Fruit fly (Drosophila melanogaster) whole organism, embryonic: ENCODE data around the gene CoRest.
A peak's percentile ranks its signal among the peaks of the same experiment; 100 is the strongest.

Experiments
- Atf3 ChIP-seq: fragments of 200-800 bp; sonication (Bioruptor generic); optimal IDR thresholded peaks from 3 replicates; lab custom pipeline; 2016; ENCODE audit warnings: missing biosample characterization, missing genetic modification characterization
- BEAF-32 ChIP-seq: fragments of 200-800 bp; sonication (Bioruptor generic); optimal IDR thresholded peaks from 3 replicates; lab custom pipeline; 2017; ENCODE audit warnings: missing biosample characterization, missing genetic modification characterization, mild to moderate bottlenecking, moderate library complexity, missing genetic modification reagents
- CG10979 ChIP-seq: fragments of 200-800 bp; sonication (Bioruptor generic); optimal IDR thresholded peaks from 2 replicates; lab custom pipeline; 2018; ENCODE audit warnings: missing biosample characterization, mild to moderate bottlenecking, missing genetic modification characterization, moderate library complexity
- CG12659 ChIP-seq: fragments of 200-800 bp; sonication (Bioruptor generic); optimal IDR thresholded peaks from 3 replicates; lab custom pipeline; 2017; ENCODE audit warnings: mild to moderate bottlenecking, missing biosample characterization, missing genetic modification reagents, missing genetic modification characterization
- CG12769 ChIP-seq: fragments of 200-800 bp; sonication (Bioruptor generic); optimal IDR thresholded peaks from 2 replicates; lab custom pipeline; 2019; ENCODE audit warnings: missing biosample characterization, mild to moderate bottlenecking, missing genetic modification characterization, moderate library complexity
- CG1832 ChIP-seq: fragments of 200-800 bp; sonication (Bioruptor generic); optimal IDR thresholded peaks from 2 replicates; lab custom pipeline; 2017; ENCODE audit warnings: missing biosample characterization, mild to moderate bottlenecking, missing genetic modification characterization, inconsistent platforms
- CG18476 ChIP-seq: fragments of 200-800 bp; sonication (Bioruptor generic); optimal IDR thresholded peaks from 2 replicates; lab custom pipeline; 2016; ENCODE audit warnings: missing biosample characterization, mild to moderate bottlenecking, missing genetic modification characterization
- CG2678 ChIP-seq: fragments of 200-800 bp; sonication (Bioruptor generic); optimal IDR thresholded peaks from 3 replicates; lab custom pipeline; 2019; ENCODE audit warnings: missing biosample characterization, mild to moderate bottlenecking, missing genetic modification characterization, moderate library complexity
- CG30431 ChIP-seq: fragments of 200-800 bp; sonication (Bioruptor generic); optimal IDR thresholded peaks from 2 replicates; lab custom pipeline; 2017; ENCODE audit warnings: missing biosample characterization, missing genetic modification characterization
- CG31441 ChIP-seq: fragments of 200-800 bp; sonication (Bioruptor generic); IDR thresholded peaks from 2 replicates; pipeline ENCODE4 v1.3.6; 2022; ENCODE audit warnings: missing biosample characterization, missing genetic modification characterization
- CG4328 ChIP-seq: fragments of 200-800 bp; sonication (Bioruptor generic); optimal IDR thresholded peaks from 3 replicates; lab custom pipeline; 2017; ENCODE audit warnings: missing biosample characterization, missing genetic modification reagents, missing genetic modification characterization
- CG6254 ChIP-seq: fragments of 200-800 bp; sonication (Bioruptor generic); optimal IDR thresholded peaks from 3 replicates; lab custom pipeline; 2017; ENCODE audit warnings: mild to moderate bottlenecking, missing biosample characterization, missing genetic modification reagents, missing genetic modification characterization
- CG8765 ChIP-seq: fragments of 200-800 bp; sonication (Bioruptor generic); IDR thresholded peaks from 2 replicates; pipeline ENCODE4 v1.3.6; 2022; ENCODE audit warnings: missing biosample characterization, missing genetic modification characterization
- CG8924 ChIP-seq: fragments of 200-800 bp; optimal IDR thresholded peaks from 3 replicates; lab custom pipeline; 2019; ENCODE audit warnings: missing biosample characterization, mild to moderate bottlenecking, missing genetic modification characterization, moderate library complexity
- CG9609 ChIP-seq: fragments of 200-800 bp; sonication (Bioruptor generic); optimal IDR thresholded peaks from 3 replicates; lab custom pipeline; 2016; ENCODE audit warnings: missing biosample characterization, missing genetic modification characterization
- Chrac-16 ChIP-seq: fragments of 200-800 bp; sonication (Bioruptor generic); optimal IDR thresholded peaks from 3 replicates; lab custom pipeline; 2016; ENCODE audit warnings: missing biosample characterization, missing genetic modification characterization
- D19A ChIP-seq: fragments of 200-800 bp; optimal IDR thresholded peaks from 3 replicates; lab custom pipeline; 2019; ENCODE audit warnings: missing biosample characterization, mild to moderate bottlenecking, missing genetic modification characterization, moderate library complexity
- Deaf1 ChIP-seq: fragments of 200-800 bp; optimal IDR thresholded peaks from 3 replicates; lab custom pipeline; 2019; ENCODE audit warnings: missing biosample characterization, mild to moderate bottlenecking, missing genetic modification characterization, moderate library complexity
- Dek ChIP-seq: fragments of 200-800 bp; sonication (Bioruptor generic); optimal IDR thresholded peaks from 3 replicates; lab custom pipeline; 2019; ENCODE audit warnings: missing biosample characterization, mild to moderate bottlenecking, missing genetic modification characterization, moderate library complexity
- Gsc ChIP-seq: fragments of 200-800 bp; sonication (Bioruptor generic); IDR thresholded peaks from 2 replicates; pipeline ENCODE4 v1.3.6; 2022; ENCODE audit warnings: missing biosample characterization, missing genetic modification characterization
- HHEX ChIP-seq: fragments of 200-800 bp; sonication (Bioruptor generic); optimal IDR thresholded peaks from 3 replicates; lab custom pipeline; 2017; ENCODE audit warnings: missing biosample characterization, mild to moderate bottlenecking, missing genetic modification characterization, missing genetic modification reagents
- Lim3 ChIP-seq: fragments of 200-800 bp; sonication (Bioruptor generic); IDR thresholded peaks from 2 replicates; pipeline ENCODE4 v1.3.6; 2022; ENCODE audit warnings: missing biosample characterization, missing genetic modification characterization
- Meics ChIP-seq: fragments of 200-800 bp; sonication (Bioruptor generic); optimal IDR thresholded peaks from 2 replicates; lab custom pipeline; 2017; ENCODE audit warnings: missing biosample characterization, mild to moderate bottlenecking, missing genetic modification characterization
- Sry-β ChIP-seq: fragments of 200-800 bp; sonication (Bioruptor generic); optimal IDR thresholded peaks from 2 replicates; lab custom pipeline; 2018; ENCODE audit warnings: missing biosample characterization, mild to moderate bottlenecking, missing genetic modification characterization, moderate library complexity
- ab ChIP-seq: fragments of 200-800 bp; sonication (Bioruptor generic); optimal IDR thresholded peaks from 2 replicates; lab custom pipeline; 2016; ENCODE audit warnings: missing biosample characterization, missing genetic modification characterization
- amos ChIP-seq: fragments of 200-800 bp; sonication (Bioruptor generic); IDR thresholded peaks from 2 replicates; pipeline ENCODE4 v1.3.6; 2022; ENCODE audit warnings: missing biosample characterization, missing genetic modification characterization; ENCODE audit not compliant: partially characterized antibody
- az2 ChIP-seq: fragments of 200-800 bp; sonication (Bioruptor generic); optimal IDR thresholded peaks from 3 replicates; lab custom pipeline; 2016; ENCODE audit warnings: missing biosample characterization, missing genetic modification characterization
- bbx ChIP-seq: fragments of 200-800 bp; sonication (Bioruptor generic); IDR thresholded peaks from 2 replicates; pipeline ENCODE4 v1.3.6; 2022; ENCODE audit warnings: missing biosample characterization, missing genetic modification characterization; ENCODE audit not compliant: partially characterized antibody
- chif ChIP-seq, 2 experiments: fragments of 200-800 bp; sonication (Bioruptor generic); optimal IDR thresholded peaks; 3 replicates each; lab custom pipeline; 2016; ENCODE audit warnings: missing biosample characterization in 2 of 2, missing genetic modification characterization in 2 of 2
- crol ChIP-seq: fragments of 200-800 bp; sonication (Bioruptor generic); IDR thresholded peaks from 2 replicates; pipeline ENCODE4 v1.3.6; 2022; ENCODE audit warnings: missing biosample characterization, missing genetic modification characterization
- dmrt99B ChIP-seq: fragments of 200-800 bp; sonication (Bioruptor generic); optimal IDR thresholded peaks from 2 replicates; lab custom pipeline; 2018; ENCODE audit warnings: missing biosample characterization, mild to moderate bottlenecking, missing genetic modification characterization, moderate library complexity
- en ChIP-seq: fragments of 200-800 bp; sonication (Bioruptor generic); optimal IDR thresholded peaks from 2 replicates; lab custom pipeline; 2016; ENCODE audit warnings: missing biosample characterization, missing genetic modification characterization
- eyg ChIP-seq: fragments of 200-800 bp; sonication (Bioruptor generic); optimal IDR thresholded peaks from 3 replicates; lab custom pipeline; 2016; ENCODE audit warnings: missing biosample characterization, missing genetic modification characterization
- fu2 ChIP-seq: fragments of 200-800 bp; sonication (Bioruptor generic); optimal IDR thresholded peaks from 2 replicates; lab custom pipeline; 2016; ENCODE audit warnings: missing biosample characterization, missing genetic modification characterization
- grn ChIP-seq: fragments of 200-800 bp; sonication (Bioruptor generic); optimal IDR thresholded peaks from 3 replicates; lab custom pipeline; 2017; ENCODE audit warnings: missing biosample characterization, missing genetic modification characterization
- hth ChIP-seq: fragments of >200 bp; optimal IDR thresholded peaks from 2 replicates; lab custom pipeline; 2017; ENCODE audit warnings: inconsistent platforms
- jigr1 ChIP-seq: fragments of 200-800 bp; sonication (Bioruptor generic); IDR thresholded peaks from 3 replicates; pipeline ENCODE4 v1.3.6; 2022; ENCODE audit warnings: missing biosample characterization, missing genetic modification characterization
- kni ChIP-seq: fragments of 200-800 bp; sonication (Bioruptor generic); optimal IDR thresholded peaks from 3 replicates; lab custom pipeline; 2017; ENCODE audit warnings: mild to moderate bottlenecking, missing biosample characterization, missing genetic modification reagents, missing genetic modification characterization
- knrl ChIP-seq: fragments of 200-800 bp; sonication (Bioruptor generic); IDR thresholded peaks from 3 replicates; pipeline ENCODE4 v1.3.6; 2022; ENCODE audit warnings: missing biosample characterization, missing genetic modification characterization; ENCODE audit not compliant: partially characterized antibody
- odd ChIP-seq: fragments of 200-800 bp; sonication (Bioruptor generic); optimal IDR thresholded peaks from 2 replicates; lab custom pipeline; 2017; ENCODE audit warnings: missing biosample characterization, mild to moderate bottlenecking, missing genetic modification characterization
- psq ChIP-seq: fragments of 200-800 bp; sonication (Bioruptor generic); optimal IDR thresholded peaks from 2 replicates; lab custom pipeline; 2017; ENCODE audit warnings: missing biosample characterization, missing genetic modification characterization
- sc ChIP-seq, 3 experiments: fragments of >200 bp in 2 of 3; fragments of 200-800 bp in 1 of 3; sonication (Bioruptor generic) in 1 of 3; optimal IDR thresholded peaks; 2 replicates in 2 of 3; 3 replicates in 1 of 3; lab custom pipeline; 2017; ENCODE audit warnings: mild to moderate bottlenecking in 1 of 3, missing biosample characterization in 1 of 3, missing genetic modification characterization in 1 of 3, missing genetic modification reagents in 1 of 3
- sd ChIP-seq: fragments of 200-800 bp; sonication (Bioruptor generic); optimal IDR thresholded peaks from 3 replicates; lab custom pipeline; 2018; ENCODE audit warnings: missing biosample characterization, mild to moderate bottlenecking, missing genetic modification characterization, moderate library complexity
- sima ChIP-seq: fragments of 200-800 bp; sonication (Bioruptor generic); optimal IDR thresholded peaks from 2 replicates; lab custom pipeline; 2016; ENCODE audit warnings: missing biosample characterization, missing genetic modification characterization
- sr ChIP-seq: fragments of 200-800 bp; sonication (Bioruptor generic); IDR thresholded peaks from 3 replicates; pipeline ENCODE4 v1.3.6; 2022; ENCODE audit warnings: missing biosample characterization, missing genetic modification characterization
- stc ChIP-seq: fragments of 200-800 bp; sonication (Bioruptor generic); IDR thresholded peaks from 2 replicates; pipeline ENCODE4 v1.3.6; 2022; ENCODE audit warnings: missing biosample characterization, missing genetic modification characterization
- tio ChIP-seq: fragments of 200-800 bp; sonication (Bioruptor generic); optimal IDR thresholded peaks from 2 replicates; lab custom pipeline; 2017; ENCODE audit warnings: missing biosample characterization, missing genetic modification characterization, inconsistent platforms
- trem ChIP-seq: fragments of 200-800 bp; optimal IDR thresholded peaks from 3 replicates; lab custom pipeline; 2019; ENCODE audit warnings: missing biosample characterization, mild to moderate bottlenecking, missing genetic modification characterization, moderate library complexity
- twi ChIP-seq: fragments of 200-800 bp; optimal IDR thresholded peaks from 2 replicates; lab custom pipeline; 2019; ENCODE audit warnings: missing biosample characterization, mild to moderate bottlenecking, missing genetic modification characterization, moderate library complexity
- wor ChIP-seq: fragments of 200-800 bp; sonication (Bioruptor generic); IDR thresholded peaks from 2 replicates; pipeline ENCODE4 v1.3.6; 2022; ENCODE audit warnings: missing biosample characterization, missing genetic modification characterization

Gene CoRest

dm6 chrX:19497782-19498440 lies 23.8 kb upstream of the CoRest start (continued):
- TF ChIP-seq knrl = no peak
- no peak for TF ChIP-seq crol
- TF ChIP-seq Deaf1 = peak; percentile 98
- peak; percentile 1 for TF ChIP-seq Meics (GFP tag; lab: Kevin White, UChicago)
- TF ChIP-seq CG9609 (GFP tag; lab: Kevin White, UChicago) = no peak
- TF ChIP-seq bbx (GFP tag; lab: Robert Waterston, UW) = no peak
- TF ChIP-seq amos (GFP tag; lab: Robert Waterston, UW) = peak; percentile 48; the same call in 1 of the 2 replicates
- no peak for TF ChIP-seq eyg
- no peak for TF ChIP-seq sr (GFP tag; lab: Robert Waterston, UW)
- TF ChIP-seq en (GFP tag; lab: Kevin White, UChicago) = no peak
- TF ChIP-seq wor (GFP tag; lab: Robert Waterston, UW) = no peak
- TF ChIP-seq psq (GFP tag; lab: Kevin White, UChicago) = no peak
- TF ChIP-seq sd (tag; lab: Kevin White, UChicago) = peak; percentile 54
- TF ChIP-seq CG12659 = peak; percentile 28
- no peak for TF ChIP-seq CG8924 (tag; lab: Kevin White, UChicago)
- no peak for TF ChIP-seq sima
- peak; percentile 1 for TF ChIP-seq BEAF-32 (GFP tag; lab: Kevin White, UChicago)
- TF ChIP-seq stc (GFP tag; lab: Robert Waterston, UW) = no peak
- no peak for TF ChIP-seq odd (GFP tag; lab: Kevin White, UChicago)
- TF ChIP-seq CG31441 (GFP tag; lab: Robert Waterston, UW) = no peak
- no peak for TF ChIP-seq Chrac-16 (GFP tag; lab: Kevin White, UChicago)
- TF ChIP-seq CG10979 (tag; lab: Kevin White, UChicago) = no peak
- TF ChIP-seq twi (tag; lab: Kevin White, UChicago) = no peak
- peak; percentile 14 for TF ChIP-seq CG2678 (tag; lab: Kevin White, UChicago)
- no peak for TF ChIP-seq jigr1 (GFP tag; lab: Robert Waterston, UW)
- TF ChIP-seq CG8765 (GFP tag; lab: Robert Waterston, UW) = no peak
- TF ChIP-seq tio (GFP tag; lab: Kevin White, UChicago) = no peak
- peak; percentile 98 for TF ChIP-seq CG12769 (tag; lab: Kevin White, UChicago)
- TF ChIP-seq D19A (tag; lab: Kevin White, UChicago) = no peak
- peak; percentile 41 for TF ChIP-seq grn
- TF ChIP-seq CG18476 (GFP tag; lab: Kevin White, UChicago) = no peak
- no peak for TF ChIP-seq sc (optimal IDR thresholded peaks at IDR 0.05; lab: Kevin White, UChicago)
- TF ChIP-seq sc (GFP tag; optimal IDR thresholded peaks at IDR 0.05; lab: Kevin White, UChicago) = no peak
- TF ChIP-seq Dek (tag; lab: Kevin White, UChicago) = no peak
- TF ChIP-seq CG6254 (GFP tag; lab: Kevin White, UChicago) = no peak
- no peak for TF ChIP-seq Atf3 (GFP tag; lab: Kevin White, UChicago)
- no peak for TF ChIP-seq dmrt99B (tag; lab: Kevin White, UChicago)
- TF ChIP-seq CG4328 = no peak
- no peak for TF ChIP-seq Sry-β (GFP tag; lab: Kevin White, UChicago)
- no peak for TF ChIP-seq kni (GFP tag; lab: Kevin White, UChicago)
- TF ChIP-seq ab (GFP tag; lab: Kevin White, UChicago) = no peak
- no peak for TF ChIP-seq Lim3
- TF ChIP-seq CG30431 (GFP tag; lab: Kevin White, UChicago) = no peak
- no peak for TF ChIP-seq fu2
- TF ChIP-seq HHEX (GFP tag; lab: Kevin White, UChicago) = no peak
- no peak for TF ChIP-seq Gsc (GFP tag; lab: Robert Waterston, UW)
- TF ChIP-seq chif (GFP tag; optimal IDR thresholded peaks at IDR 0.05; lab: Kevin White, UChicago) = no peak
- no peak for TF ChIP-seq az2
- TF ChIP-seq CG1832 (GFP tag; lab: Kevin White, UChicago) = no peak
- TF ChIP-seq trem (tag; lab: Kevin White, UChicago) = no peak
- TF ChIP-seq hth = no peak
